Fruit fly (Drosophila melanogaster) whole organism, embryonic: ENCODE data around the gene CG31268.

Source experiments
- ATbp ChIP-seq: fragments of 200-800 bp; sonication (Bioruptor generic); optimal IDR thresholded peaks from 2 replicates; lab custom pipeline; 2017; ENCODE audit warnings: missing biosample characterization, mild to moderate bottlenecking, missing genetic modification characterization, missing genetic modification reagents
- Atf3 ChIP-seq: fragments of 200-800 bp; sonication (Bioruptor generic); optimal IDR thresholded peaks from 3 replicates; lab custom pipeline; 2016; ENCODE audit warnings: missing biosample characterization, missing genetic modification characterization
- CG12299 ChIP-seq: fragments of 200-800 bp; sonication (Bioruptor generic); optimal IDR thresholded peaks from 2 replicates; lab custom pipeline; 2018; ENCODE audit warnings: missing biosample characterization, mild to moderate bottlenecking, missing genetic modification characterization
- CG13123 ChIP-seq: fragments of 200-800 bp; sonication (Bioruptor generic); optimal IDR thresholded peaks from 2 replicates; lab custom pipeline; 2016; ENCODE audit warnings: missing biosample characterization, missing genetic modification characterization
- CG13296 ChIP-seq: fragments of 200-800 bp; sonication (Bioruptor generic); optimal IDR thresholded peaks from 3 replicates; lab custom pipeline; 2018; ENCODE audit warnings: missing biosample characterization, mild to moderate bottlenecking, missing genetic modification characterization
- CG15269 ChIP-seq: fragments of 200-800 bp; sonication (Bioruptor generic); optimal IDR thresholded peaks from 2 replicates; lab custom pipeline; 2018; ENCODE audit warnings: missing biosample characterization, mild to moderate bottlenecking, missing genetic modification characterization, moderate library complexity
- CG17612 ChIP-seq: fragments of 200-800 bp; sonication (Bioruptor generic); IDR thresholded peaks from 2 replicates; pipeline ENCODE4 v1.3.6; 2022; ENCODE audit warnings: missing biosample characterization, missing genetic modification characterization
- CG17829 ChIP-seq: fragments of 200-800 bp; optimal IDR thresholded peaks from 2 replicates; lab custom pipeline; 2019; ENCODE audit warnings: missing biosample characterization, mild to moderate bottlenecking, missing genetic modification characterization, moderate library complexity
- CG1792 ChIP-seq: fragments of 200-800 bp; sonication (Bioruptor generic); optimal IDR thresholded peaks from 2 replicates; lab custom pipeline; 2016; ENCODE audit warnings: missing biosample characterization, missing genetic modification characterization
- CG18262 ChIP-seq: fragments of 200-800 bp; optimal IDR thresholded peaks from 3 replicates; lab custom pipeline; 2019; ENCODE audit warnings: missing biosample characterization, mild to moderate bottlenecking, missing genetic modification characterization, moderate library complexity
- CG31224 ChIP-seq: fragments of 200-800 bp; sonication (Bioruptor generic); IDR thresholded peaks from 2 replicates; pipeline ENCODE4 v1.3.6; 2022; ENCODE audit warnings: missing biosample characterization, missing genetic modification characterization
- CG34376 ChIP-seq: fragments of 200-800 bp; sonication (Bioruptor generic); optimal IDR thresholded peaks from 2 replicates; lab custom pipeline; 2018; ENCODE audit warnings: missing biosample characterization, mild to moderate bottlenecking, missing genetic modification characterization
- CG4360 ChIP-seq: fragments of 200-800 bp; sonication (Bioruptor generic); IDR thresholded peaks from 2 replicates; pipeline ENCODE4 v1.3.6; 2022; ENCODE audit warnings: missing biosample characterization, missing genetic modification characterization
- Doc2 ChIP-seq: fragments of 200-800 bp; sonication (Bioruptor generic); IDR thresholded peaks from 2 replicates; pipeline ENCODE4 v1.3.6; 2022; ENCODE audit warnings: missing biosample characterization, missing genetic modification characterization
- E2f1 ChIP-seq: fragments of 200-800 bp; sonication (Bioruptor generic); IDR thresholded peaks from 2 replicates; pipeline ENCODE4 v1.3.6; 2022; ENCODE audit warnings: missing biosample characterization, missing genetic modification characterization
- GATAe ChIP-seq: fragments of 200-800 bp; sonication (Bioruptor generic); conservative IDR thresholded peaks from 2 replicates; pipeline ENCODE4 v1.3.6; 2022; ENCODE audit warnings: missing biosample characterization, missing genetic modification characterization
- Hmr ChIP-seq: fragments of 200-800 bp; sonication (Bioruptor generic); optimal IDR thresholded peaks from 3 replicates; lab custom pipeline; 2017; ENCODE audit warnings: mild to moderate bottlenecking, missing biosample characterization, missing genetic modification reagents, missing genetic modification characterization
- Hmx ChIP-seq: fragments of 200-800 bp; sonication (Bioruptor generic); optimal IDR thresholded peaks from 2 replicates; lab custom pipeline; 2016; ENCODE audit warnings: missing biosample characterization, missing genetic modification characterization
- Lpt ChIP-seq: fragments of >200 bp; optimal IDR thresholded peaks from 2 replicates; lab custom pipeline; 2018; ENCODE audit warnings: missing biosample characterization, missing genetic modification characterization
- Med ChIP-seq: fragments of 200-800 bp; sonication (Bioruptor generic); peaks from one replicate; lab custom pipeline; 2016; ENCODE audit warnings: missing biosample characterization, missing genetic modification characterization, mild to moderate bottlenecking, inconsistent platforms, moderate library complexity
- Meics ChIP-seq: fragments of 200-800 bp; sonication (Bioruptor generic); optimal IDR thresholded peaks from 2 replicates; lab custom pipeline; 2017; ENCODE audit warnings: missing biosample characterization, mild to moderate bottlenecking, missing genetic modification characterization
- Nf-YA ChIP-seq: fragments of 200-800 bp; sonication (Bioruptor generic); IDR thresholded peaks from 2 replicates; pipeline ENCODE4 v1.3.6; 2022; ENCODE audit warnings: missing biosample characterization, missing genetic modification characterization
- Oli ChIP-seq: fragments of 200-800 bp; sonication (Bioruptor generic); optimal IDR thresholded peaks from 2 replicates; lab custom pipeline; 2018; ENCODE audit warnings: missing biosample characterization, mild to moderate bottlenecking, missing genetic modification characterization, moderate library complexity
- Pdp1 ChIP-seq, 2 experiments: fragments of 200-800 bp; sonication (Bioruptor generic); optimal IDR thresholded peaks; 3 replicates each; lab custom pipeline; 2016; ENCODE audit warnings: missing biosample characterization in 2 of 2, missing genetic modification characterization in 2 of 2, mild to moderate bottlenecking in 1 of 2, moderate library complexity in 1 of 2
- Rfx ChIP-seq: fragments of 200-800 bp; sonication (Bioruptor generic); IDR thresholded peaks from 2 replicates; pipeline ENCODE4 v1.3.6; 2022; ENCODE audit warnings: missing biosample characterization, missing genetic modification characterization
- Rx ChIP-seq: fragments of 200-800 bp; sonication (Bioruptor generic); IDR thresholded peaks from 2 replicates; pipeline ENCODE4 v1.3.6; 2022; ENCODE audit warnings: missing biosample characterization, missing genetic modification characterization
- Ssrp ChIP-seq: fragments of 200-800 bp; sonication (Bioruptor generic); optimal IDR thresholded peaks from 2 replicates; lab custom pipeline; 2018; ENCODE audit warnings: missing biosample characterization, mild to moderate bottlenecking, missing genetic modification characterization, moderate library complexity
- TFAM ChIP-seq: fragments of 200-800 bp; sonication (Bioruptor generic); optimal IDR thresholded peaks from 2 replicates; lab custom pipeline; 2017; ENCODE audit warnings: missing biosample characterization, missing genetic modification characterization, inconsistent platforms
- aop ChIP-seq: fragments of 200-800 bp; sonication (Bioruptor generic); IDR thresholded peaks from 2 replicates; pipeline ENCODE4 v1.3.6; 2022; ENCODE audit warnings: missing biosample characterization, missing genetic modification characterization
- ash1 ChIP-seq: fragments of 200-800 bp; sonication (Bioruptor generic); optimal IDR thresholded peaks from 2 replicates; lab custom pipeline; 2018; ENCODE audit warnings: missing biosample characterization, mild to moderate bottlenecking, missing genetic modification characterization
- ato ChIP-seq: fragments of 200-800 bp; sonication (Bioruptor generic); IDR thresholded peaks from 2 replicates; pipeline ENCODE4 v1.3.6; 2022; ENCODE audit warnings: missing biosample characterization, missing genetic modification characterization; ENCODE audit not compliant: partially characterized antibody
- az2 ChIP-seq: fragments of 200-800 bp; sonication (Bioruptor generic); optimal IDR thresholded peaks from 3 replicates; lab custom pipeline; 2016; ENCODE audit warnings: missing biosample characterization, missing genetic modification characterization
- chinmo ChIP-seq: fragments of 200-800 bp; sonication (Bioruptor generic); IDR thresholded peaks from 4 replicates; pipeline ENCODE4 v1.3.6; 2022; ENCODE audit warnings: missing biosample characterization, missing genetic modification characterization; ENCODE audit not compliant: partially characterized antibody
- crol ChIP-seq: fragments of 200-800 bp; sonication (Bioruptor generic); IDR thresholded peaks from 2 replicates; pipeline ENCODE4 v1.3.6; 2022; ENCODE audit warnings: missing biosample characterization, missing genetic modification characterization
- cwo ChIP-seq: fragments of 200-800 bp; sonication (Bioruptor generic); optimal IDR thresholded peaks from 3 replicates; lab custom pipeline; 2017; ENCODE audit warnings: missing biosample characterization, missing genetic modification characterization, mild to moderate bottlenecking, moderate library complexity, missing genetic modification reagents
- da ChIP-seq: fragments of 200-800 bp; sonication (Bioruptor generic); optimal IDR thresholded peaks from 2 replicates; lab custom pipeline; 2016; ENCODE audit warnings: missing biosample characterization, missing genetic modification characterization
- exex ChIP-seq: fragments of 200-800 bp; sonication (Bioruptor generic); optimal IDR thresholded peaks from 4 replicates; lab custom pipeline; 2018; ENCODE audit warnings: missing biosample characterization, mild to moderate bottlenecking, missing genetic modification characterization, moderate library complexity
- fd64A ChIP-seq: fragments of 200-800 bp; sonication (Bioruptor generic); optimal IDR thresholded peaks from 3 replicates; lab custom pipeline; 2018; ENCODE audit warnings: missing biosample characterization, mild to moderate bottlenecking, missing genetic modification characterization
- gcm2 ChIP-seq: fragments of 200-800 bp; sonication (Bioruptor generic); optimal IDR thresholded peaks from 2 replicates; lab custom pipeline; 2016; ENCODE audit warnings: missing biosample characterization, missing genetic modification characterization
- grn ChIP-seq: fragments of 200-800 bp; sonication (Bioruptor generic); optimal IDR thresholded peaks from 3 replicates; lab custom pipeline; 2017; ENCODE audit warnings: missing biosample characterization, missing genetic modification characterization
- gro ChIP-seq: fragments of 200-800 bp; sonication (Bioruptor generic); optimal IDR thresholded peaks from 2 replicates; lab custom pipeline; 2016; ENCODE audit warnings: missing biosample characterization, missing genetic modification characterization
- maf-S ChIP-seq: fragments of 200-800 bp; sonication (Bioruptor generic); optimal IDR thresholded peaks from 2 replicates; lab custom pipeline; 2016; ENCODE audit warnings: missing biosample characterization, missing genetic modification characterization
- mirr ChIP-seq: fragments of 200-800 bp; sonication (Bioruptor generic); optimal IDR thresholded peaks from 3 replicates; lab custom pipeline; 2018; ENCODE audit warnings: missing biosample characterization, mild to moderate bottlenecking, missing genetic modification characterization
- pita ChIP-seq: fragments of 200-800 bp; sonication (Bioruptor generic); optimal IDR thresholded peaks from 2 replicates; lab custom pipeline; 2017; ENCODE audit warnings: missing biosample characterization, mild to moderate bottlenecking, missing genetic modification characterization
- pros ChIP-seq: fragments of 200-800 bp; sonication (Bioruptor generic); optimal IDR thresholded peaks from 3 replicates; lab custom pipeline; 2019; ENCODE audit warnings: missing biosample characterization, mild to moderate bottlenecking, missing genetic modification characterization, moderate library complexity
- sug ChIP-seq: fragments of 200-800 bp; optimal IDR thresholded peaks from 2 replicates; lab custom pipeline; 2019; ENCODE audit warnings: missing biosample characterization, mild to moderate bottlenecking, missing genetic modification characterization, moderate library complexity
- tgo ChIP-seq: fragments of 200-800 bp; sonication (Bioruptor generic); IDR thresholded peaks from 3 replicates; pipeline ENCODE4 v1.3.6; 2022; ENCODE audit warnings: missing biosample characterization, missing genetic modification characterization
- tna ChIP-seq: fragments of 200-800 bp; sonication (Bioruptor generic); IDR thresholded peaks from 2 replicates; pipeline ENCODE4 v1.3.6; 2022; ENCODE audit warnings: missing biosample characterization, missing genetic modification characterization; ENCODE audit not compliant: partially characterized antibody
- trem ChIP-seq: fragments of 200-800 bp; optimal IDR thresholded peaks from 3 replicates; lab custom pipeline; 2019; ENCODE audit warnings: missing biosample characterization, mild to moderate bottlenecking, missing genetic modification characterization, moderate library complexity
- tup ChIP-seq: fragments of 200-800 bp; sonication (Bioruptor generic); optimal IDR thresholded peaks from 2 replicates; lab custom pipeline; 2016; ENCODE audit warnings: missing biosample characterization, mild to moderate bottlenecking, missing genetic modification characterization, moderate library complexity
- zf30C ChIP-seq: fragments of 200-800 bp; sonication (Bioruptor generic); optimal IDR thresholded peaks from 3 replicates; lab custom pipeline; 2018; ENCODE audit warnings: missing biosample characterization, mild to moderate bottlenecking, missing genetic modification characterization

The CG31268 gene

dm6 chr3R:17060809-17061394 lies 29.3 kb downstream of the CG31268 start:
- TF ChIP-seq maf-S (no peak), E2f1 (GFP tag; lab: Robert Waterston, UW) (no peak), Rfx (GFP tag; lab: Robert Waterston, UW) (no peak), exex (tag; lab: Kevin White, UChicago) (peak; percentile 49), CG13123 (no peak), ATbp (no peak), Hmr (GFP tag; lab: Kevin White, UChicago) (no peak), tgo (GFP tag; lab: Robert Waterston, UW) (no peak), aop (GFP tag; lab: Robert Waterston, UW) (no peak), CG12299 (tag; lab: Kevin White, UChicago) (no peak), zf30C (GFP tag; lab: Kevin White, UChicago) (no peak), pita (no peak), mirr (GFP tag; lab: Kevin White, UChicago) (peak; percentile 31), CG13296 (GFP tag; lab: Kevin White, UChicago) (no peak), CG34376 (GFP tag; lab: Kevin White, UChicago) (no peak), Oli (no peak), fd64A (GFP tag; lab: Kevin White, UChicago) (no peak), Doc2 (GFP tag; lab: Robert Waterston, UW) (no peak), grn (GFP tag; lab: Kevin White, UChicago) (peak; percentile 15), CG17612 (GFP tag; lab: Robert Waterston, UW) (no peak), CG17829 (tag; lab: Kevin White, UChicago) (no peak), Rx (GFP tag; lab: Robert Waterston, UW) (no peak), Nf-YA (no peak), ato (GFP tag; lab: Robert Waterston, UW) (no peak), gcm2 (GFP tag; lab: Kevin White, UChicago) (no peak), CG18262 (no peak), CG1792 (GFP tag; lab: Kevin White, UChicago) (no peak), tup (no peak), Atf3 (no peak), da (GFP tag; lab: Kevin White, UChicago) (no peak), pros (GFP tag; lab: Kevin White, UChicago) (no peak), Ssrp (tag; lab: Kevin White, UChicago) (no peak), TFAM (GFP tag; lab: Kevin White, UChicago) (no peak), CG15269 (tag; lab: Kevin White, UChicago) (no peak), az2 (GFP tag; lab: Kevin White, UChicago) (no peak), cwo (peak; percentile 45), Lpt (no peak), Hmx (no peak), sug (tag; lab: Kevin White, UChicago) (peak; percentile 65), Med (GFP tag; lab: Kevin White, UChicago) (peak; percentile 36), GATAe (GFP tag; lab: Robert Waterston, UW) (peak; percentile 71), trem (tag; lab: Kevin White, UChicago) (no peak), CG4360 (GFP tag; lab: Robert Waterston, UW) (no peak), Meics (GFP tag; lab: Kevin White, UChicago) (no peak), tna (GFP tag; lab: Robert Waterston, UW) (no peak), Pdp1 (GFP tag; optimal IDR thresholded peaks at IDR 0.05; lab: Kevin White, UChicago) (peak in 1 of 2 experiments; percentile 58), CG31224 (no peak), crol (GFP tag; lab: Robert Waterston, UW) (no peak), chinmo (0 out of 4 replicates have a peak, but pooled peaks have one; percentile 13), ash1 (GFP tag; lab: Kevin White, UChicago) (no peak), gro (GFP tag; lab: Kevin White, UChicago) (no peak)
